Worm (Caenorhabditis elegans): ENCODE data around the gene K07E8.7.

DNA sequence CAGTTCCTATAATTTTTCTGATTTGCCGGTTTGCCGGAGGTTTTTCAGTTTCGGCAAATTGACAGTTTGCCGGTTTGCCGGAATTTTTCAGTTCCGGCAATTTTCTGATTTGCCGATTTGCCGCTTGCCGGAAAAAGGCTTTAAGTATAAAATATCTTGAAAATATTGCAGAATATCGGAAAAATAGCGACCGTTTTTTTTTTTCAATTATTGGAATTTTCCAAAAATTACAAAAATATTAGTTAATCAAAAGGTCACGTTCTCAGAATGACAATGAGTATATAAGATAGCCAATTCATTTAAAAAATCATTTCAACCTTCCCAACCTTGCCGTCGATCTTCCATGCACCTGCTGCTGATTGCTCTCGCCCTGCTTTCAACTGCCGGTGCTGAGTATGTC is 32.2 kb upstream of the K07E8.7 start, which contains the start of gene T02H6.7:
- TF ChIP-seq ZK546.5 (tag; optimal IDR thresholded peaks at IDR 0.05): no peak
- TF ChIP-seq ceh-44 (GFP tag; IDR thresholded peaks at IDR 0.05): no peak
- no peak for TF ChIP-seq lin-39 (tag; optimal IDR thresholded peaks at IDR 0.05)
